Worm (Caenorhabditis elegans): ENCODE measurements around the gene nas-19.

The nas-19 gene

ce11 chrV:11379341-11379740 is 23.2 kb downstream of the nas-19 start:
- TF ChIP-seq ref-1 (GFP tag; conservative IDR thresholded peaks at IDR 0.05): no peak
- TF ChIP-seq klf-2 (GFP tag; conservative IDR thresholded peaks at IDR 0.05): no peak
- TF ChIP-seq cog-1 (tag; optimal IDR thresholded peaks at IDR 0.05): no peak
- no peak for TF ChIP-seq T22C8.4 (GFP tag; IDR thresholded peaks at IDR 0.05)
- TF ChIP-seq flt-1 (GFP tag; IDR thresholded peaks at IDR 0.05): no peak
- no peak for TF ChIP-seq med-1 (GFP tag; optimal IDR thresholded peaks at IDR 0.05; ENCODE audit: insufficient read depth)
- no peak for TF ChIP-seq ztf-29 (GFP tag; IDR thresholded peaks at IDR 0.05)

ce11 chrV:11375150-11375792 is 27.2 kb downstream of the nas-19 start, which contains the start of gene cnb-1:
cnb-1 (plus strand) TSS chrV:11375742.
- no peak for TF ChIP-seq ztf-23 (GFP tag; IDR thresholded peaks at IDR 0.05)
- TF ChIP-seq T22C8.4 (GFP tag; IDR thresholded peaks at IDR 0.05): peak; percentile 63

- TF ChIP-seq ztf-29 (GFP tag; IDR thresholded peaks at IDR 0.05) (no peak), tab-1 (GFP tag; IDR thresholded peaks at IDR 0.05) (no peak), med-1 (GFP tag; optimal IDR thresholded peaks at IDR 0.05; ENCODE audit: insufficient read depth) (no peak), ref-1 (GFP tag; conservative IDR thresholded peaks at IDR 0.05) (no peak), flt-1 (GFP tag; IDR thresholded peaks at IDR 0.05) (no peak), ztf-23 (GFP tag; IDR thresholded peaks at IDR 0.05) (no peak), cog-1 (tag; optimal IDR thresholded peaks at IDR 0.05) (no peak), klf-2 (GFP tag; conservative IDR thresholded peaks at IDR 0.05) (no peak), T22C8.4 (GFP tag; IDR thresholded peaks at IDR 0.05) (no peak)
Measured at ce11 chrV:11373918-11374317, 28.6 kb downstream of the nas-19 start.

- TF ChIP-seq flt-1 (GFP tag; IDR thresholded peaks at IDR 0.05) (no peak), ztf-29 (GFP tag; IDR thresholded peaks at IDR 0.05) (no peak), klf-2 (GFP tag; conservative IDR thresholded peaks at IDR 0.05) (no peak), cog-1 (tag; optimal IDR thresholded peaks at IDR 0.05) (no peak), ztf-23 (GFP tag; IDR thresholded peaks at IDR 0.05) (no peak), med-1 (GFP tag; optimal IDR thresholded peaks at IDR 0.05; ENCODE audit: insufficient read depth) (no peak), tab-1 (GFP tag; IDR thresholded peaks at IDR 0.05) (no peak), ref-1 (GFP tag; conservative IDR thresholded peaks at IDR 0.05) (no peak), T22C8.4 (GFP tag; IDR thresholded peaks at IDR 0.05) (no peak)
Measured at ce11 chrV:11372284-11372878, 30.1 kb downstream of the nas-19 start.

ce11 chrV:11366129-11366528 is 36.4 kb downstream of the nas-19 start, which contains the start of gene dop-5:
dop-5 (minus strand) TSS chrV:11366229.
- TF ChIP-seq klf-2 (GFP tag; conservative IDR thresholded peaks at IDR 0.05) (no peak), tab-1 (GFP tag; IDR thresholded peaks at IDR 0.05) (no peak), flt-1 (GFP tag; IDR thresholded peaks at IDR 0.05) (no peak), ref-1 (GFP tag; conservative IDR thresholded peaks at IDR 0.05) (no peak), med-1 (GFP tag; optimal IDR thresholded peaks at IDR 0.05; ENCODE audit: insufficient read depth) (no peak), cog-1 (tag; optimal IDR thresholded peaks at IDR 0.05) (no peak), ztf-23 (GFP tag; IDR thresholded peaks at IDR 0.05) (no peak), ztf-29 (GFP tag; IDR thresholded peaks at IDR 0.05) (no peak), T22C8.4 (GFP tag; IDR thresholded peaks at IDR 0.05) (no peak)

ce11 chrV:11363575-11363974 is 38.9 kb downstream of the nas-19 start:
- TF ChIP-seq ref-1 (GFP tag; conservative IDR thresholded peaks at IDR 0.05) (no peak), tab-1 (GFP tag; IDR thresholded peaks at IDR 0.05) (no peak), cog-1 (tag; optimal IDR thresholded peaks at IDR 0.05) (no peak), flt-1 (GFP tag; IDR thresholded peaks at IDR 0.05) (no peak), T22C8.4 (GFP tag; IDR thresholded peaks at IDR 0.05) (no peak), ztf-29 (GFP tag; IDR thresholded peaks at IDR 0.05) (no peak), med-1 (GFP tag; optimal IDR thresholded peaks at IDR 0.05; ENCODE audit: insufficient read depth) (no peak), klf-2 (GFP tag; conservative IDR thresholded peaks at IDR 0.05) (no peak), ztf-23 (GFP tag; IDR thresholded peaks at IDR 0.05) (no peak)

- TF ChIP-seq ref-1 (GFP tag; conservative IDR thresholded peaks at IDR 0.05) (no peak), cog-1 (tag; optimal IDR thresholded peaks at IDR 0.05) (no peak), T22C8.4 (GFP tag; IDR thresholded peaks at IDR 0.05) (no peak), klf-2 (GFP tag; conservative IDR thresholded peaks at IDR 0.05) (no peak)
Measured at ce11 chrV:11354264-11354663, 48.2 kb downstream of the nas-19 start.

ce11 chrV:11352893-11353292 is 49.6 kb downstream of the nas-19 start, which contains the start of gene npr-25:
npr-25 (minus strand) TSS chrV:11352993.
- no peak for TF ChIP-seq T22C8.4 (GFP tag; IDR thresholded peaks at IDR 0.05)
- TF ChIP-seq flt-1 (GFP tag; IDR thresholded peaks at IDR 0.05): no peak
- no peak for TF ChIP-seq tab-1 (GFP tag; IDR thresholded peaks at IDR 0.05)
- TF ChIP-seq med-1 (GFP tag; optimal IDR thresholded peaks at IDR 0.05; ENCODE audit: insufficient read depth): no peak
- no peak for TF ChIP-seq klf-2 (GFP tag; conservative IDR thresholded peaks at IDR 0.05)
- TF ChIP-seq cog-1 (tag; optimal IDR thresholded peaks at IDR 0.05): no peak
- no peak for TF ChIP-seq ref-1 (GFP tag; conservative IDR thresholded peaks at IDR 0.05)
- TF ChIP-seq ztf-23 (GFP tag; IDR thresholded peaks at IDR 0.05): no peak
- TF ChIP-seq ztf-29 (GFP tag; IDR thresholded peaks at IDR 0.05): no peak

ce11 chrV:11351263-11351662 is 51.2 kb downstream of the nas-19 start:
- TF ChIP-seq klf-2 (GFP tag; conservative IDR thresholded peaks at IDR 0.05) (no peak), T22C8.4 (GFP tag; IDR thresholded peaks at IDR 0.05) (no peak), ref-1 (GFP tag; conservative IDR thresholded peaks at IDR 0.05) (no peak), cog-1 (tag; optimal IDR thresholded peaks at IDR 0.05) (no peak), flt-1 (GFP tag; IDR thresholded peaks at IDR 0.05) (no peak), tab-1 (GFP tag; IDR thresholded peaks at IDR 0.05) (no peak), ztf-29 (GFP tag; IDR thresholded peaks at IDR 0.05) (no peak), med-1 (GFP tag; optimal IDR thresholded peaks at IDR 0.05; ENCODE audit: insufficient read depth) (no peak), ztf-23 (GFP tag; IDR thresholded peaks at IDR 0.05) (no peak)

All from whole organism, midembryonic.